Worm (Caenorhabditis elegans) whole organism, late embryonic: ENCODE data around the gene Y24F12A.1.

ENCODE experiments used
- C08G9.2 ChIP-seq: sonication (generic microtip); optimal IDR thresholded peaks from 2 replicates; lab custom pipeline; 2016; ENCODE audit warnings: mild to moderate bottlenecking, missing genetic modification characterization, moderate library complexity, missing compliant biosample characterization
- C38D4.7 ChIP-seq: fragments of 200-800 bp; sonication (Bioruptor generic); optimal IDR thresholded peaks from 2 replicates; lab custom pipeline; 2018; ENCODE audit warnings: mild to moderate bottlenecking, missing genetic modification characterization, moderate library complexity, missing compliant biosample characterization
- F13H6.1 ChIP-seq: sonication (generic microtip); optimal IDR thresholded peaks from 2 replicates; lab custom pipeline; 2016; ENCODE audit warnings: missing genetic modification characterization, missing compliant biosample characterization
- T23F11.4 ChIP-seq: fragments of 200-800 bp; sonication (Bioruptor generic); optimal IDR thresholded peaks from 2 replicates; lab custom pipeline; 2018; ENCODE audit warnings: mild to moderate bottlenecking, missing genetic modification characterization, missing compliant biosample characterization
- Y22D7AL.16 ChIP-seq: sonication (generic microtip); optimal IDR thresholded peaks from 2 replicates; lab custom pipeline; 2016; ENCODE audit warnings: missing genetic modification characterization, missing compliant biosample characterization
- ahr-1 ChIP-seq: sonication (generic microtip); optimal IDR thresholded peaks from 2 replicates; lab custom pipeline; 2016; ENCODE audit warnings: missing genetic modification characterization, missing compliant biosample characterization
- ama-1 ChIP-seq: fragments of 150-350 bp; optimal IDR thresholded peaks from 2 replicates; lab custom pipeline; 2014
- ceh-14 ChIP-seq: sonication (generic microtip); optimal IDR thresholded peaks from 2 replicates; lab custom pipeline; 2016; ENCODE audit warnings: missing genotype, missing genetic modification characterization, missing compliant biosample characterization
- ceh-18 ChIP-seq: sonication (generic microtip); optimal IDR thresholded peaks from 2 replicates; lab custom pipeline; 2016; ENCODE audit warnings: missing genetic modification characterization, missing compliant biosample characterization
- ceh-2 ChIP-seq: sonication (generic microtip); optimal IDR thresholded peaks from 2 replicates; lab custom pipeline; 2016; ENCODE audit warnings: missing genotype, missing genetic modification characterization, missing compliant biosample characterization
- ceh-22 ChIP-seq: sonication (generic microtip); optimal IDR thresholded peaks from 2 replicates; lab custom pipeline; 2017; ENCODE audit warnings: missing biosample characterization, missing genetic modification characterization
- ceh-24 ChIP-seq: sonication (generic microtip); optimal IDR thresholded peaks from 2 replicates; lab custom pipeline; 2016; ENCODE audit warnings: mild to moderate bottlenecking, missing genetic modification characterization, missing compliant biosample characterization
- ceh-31 ChIP-seq: sonication (generic microtip); optimal IDR thresholded peaks from 2 replicates; lab custom pipeline; 2016; ENCODE audit warnings: missing genetic modification characterization, missing compliant biosample characterization
- ceh-34 ChIP-seq: sonication (generic microtip); optimal IDR thresholded peaks from 2 replicates; lab custom pipeline; 2016; ENCODE audit warnings: mild to moderate bottlenecking, missing genetic modification characterization, missing compliant biosample characterization
- ceh-45 ChIP-seq: fragments of 200-800 bp; sonication (Bioruptor generic); IDR thresholded peaks from 2 replicates; pipeline ENCODE4 v1.3.6; 2022; ENCODE audit warnings: missing genetic modification reagents, missing genetic modification characterization, missing compliant biosample characterization
- ceh-48 ChIP-seq: sonication (generic microtip); optimal IDR thresholded peaks from 2 replicates; lab custom pipeline; 2016; ENCODE audit warnings: missing genetic modification characterization, inconsistent platforms, missing compliant biosample characterization
- ceh-6 ChIP-seq: fragments of 200-800 bp; sonication (Bioruptor generic); optimal IDR thresholded peaks from 2 replicates; lab custom pipeline; 2018; ENCODE audit warnings: mild to moderate bottlenecking, missing genetic modification characterization, missing compliant biosample characterization
- dmd-4 ChIP-seq: sonication (generic microtip); optimal IDR thresholded peaks from 2 replicates; lab custom pipeline; 2016; ENCODE audit warnings: borderline replicate concordance, missing genetic modification characterization, missing compliant biosample characterization
- dve-1 ChIP-seq: sonication (generic microtip); optimal IDR thresholded peaks from 2 replicates; lab custom pipeline; 2017; ENCODE audit warnings: antibody characterized with exemption, mild to moderate bottlenecking, missing genetic modification characterization, missing compliant biosample characterization
- elt-2 ChIP-seq: sonication (generic microtip); optimal IDR thresholded peaks from 2 replicates; lab custom pipeline; 2016; ENCODE audit warnings: missing genetic modification reagents, missing genetic modification characterization, missing compliant biosample characterization
- elt-4 ChIP-seq: sonication (generic microtip); optimal IDR thresholded peaks from 2 replicates; lab custom pipeline; 2016; ENCODE audit warnings: missing genetic modification characterization, missing compliant biosample characterization
- ets-4 ChIP-seq: sonication (generic microtip); optimal IDR thresholded peaks from 2 replicates; lab custom pipeline; 2016; ENCODE audit warnings: missing genetic modification characterization, missing compliant biosample characterization
- eyg-1 ChIP-seq: sonication (generic microtip); optimal IDR thresholded peaks from 2 replicates; lab custom pipeline; 2016; ENCODE audit warnings: missing genotype, missing genetic modification characterization, missing compliant biosample characterization
- fkh-10 ChIP-seq: fragments of 150-350 bp; optimal IDR thresholded peaks from 2 replicates; lab custom pipeline; 2014; ENCODE audit warnings: missing biosample characterization, missing genetic modification reagents, missing genetic modification characterization
- gmeb-2 ChIP-seq: sonication (generic microtip); optimal IDR thresholded peaks from 2 replicates; lab custom pipeline; 2016; ENCODE audit warnings: missing genetic modification characterization, inconsistent platforms, missing compliant biosample characterization
- hlh-13 ChIP-seq: fragments of 200-800 bp; sonication (Bioruptor generic); optimal IDR thresholded peaks from 2 replicates; lab custom pipeline; 2018; ENCODE audit warnings: mild to moderate bottlenecking, missing genetic modification characterization, missing compliant biosample characterization
- hlh-30 ChIP-seq: sonication (generic microtip); optimal IDR thresholded peaks from 2 replicates; lab custom pipeline; 2017; ENCODE audit warnings: antibody characterized with exemption, missing genetic modification characterization, missing compliant biosample characterization; ENCODE audit not compliant: insufficient read depth
- hlh-6 ChIP-seq: sonication (generic microtip); optimal IDR thresholded peaks from 2 replicates; lab custom pipeline; 2016; ENCODE audit warnings: missing genotype, missing genetic modification characterization, missing compliant biosample characterization
- hlh-8 ChIP-seq: sonication (generic microtip); optimal IDR thresholded peaks from 2 replicates; lab custom pipeline; 2016; ENCODE audit warnings: missing genotype, missing genetic modification characterization, missing compliant biosample characterization
- lim-6 ChIP-seq: sonication (generic microtip); optimal IDR thresholded peaks from 2 replicates; lab custom pipeline; 2016; ENCODE audit warnings: missing genetic modification characterization, missing compliant biosample characterization
- madf-2 ChIP-seq: sonication (generic microtip); optimal IDR thresholded peaks from 2 replicates; lab custom pipeline; 2017; ENCODE audit warnings: missing genetic modification characterization, missing compliant biosample characterization
- nfya-1 ChIP-seq: sonication (generic microtip); optimal IDR thresholded peaks from 2 replicates; lab custom pipeline; 2017; ENCODE audit warnings: missing genetic modification characterization, mild to moderate bottlenecking, missing compliant biosample characterization, antibody characterized with exemption, moderate library complexity
- nhr-232 ChIP-seq: sonication (generic microtip); optimal IDR thresholded peaks from 2 replicates; lab custom pipeline; 2016; ENCODE audit warnings: missing genetic modification characterization, missing compliant biosample characterization
- pag-3 ChIP-seq: sonication (generic microtip); optimal IDR thresholded peaks from 2 replicates; lab custom pipeline; 2016; ENCODE audit warnings: missing compliant biosample characterization, missing genetic modification characterization, borderline replicate concordance
- pat-9 ChIP-seq: fragments of 200-800 bp; sonication (Bioruptor generic); optimal IDR thresholded peaks from 2 replicates; lab custom pipeline; 2018; ENCODE audit warnings: mild to moderate bottlenecking, missing genetic modification characterization, moderate library complexity, missing compliant biosample characterization
- pax-1 ChIP-seq: fragments of 150-350 bp; optimal IDR thresholded peaks from 2 replicates; lab custom pipeline; 2014; ENCODE audit warnings: missing biosample characterization, missing genetic modification characterization
- pha-2 ChIP-seq: sonication (generic microtip); optimal IDR thresholded peaks from 2 replicates; lab custom pipeline; 2017; ENCODE audit warnings: mild to moderate bottlenecking, missing genetic modification characterization, missing compliant biosample characterization
- pha-4 ChIP-seq: fragments of 150-350 bp; optimal IDR thresholded peaks from 2 replicates; lab custom pipeline; 2018; ENCODE audit warnings: missing biosample characterization, missing genetic modification reagents, missing genetic modification characterization
- pqm-1 ChIP-seq: sonication (generic microtip); optimal IDR thresholded peaks from 2 replicates; lab custom pipeline; 2016; ENCODE audit warnings: missing genetic modification characterization, missing compliant biosample characterization
- pros-1 ChIP-seq: fragments of 150-350 bp; optimal IDR thresholded peaks from 2 replicates; lab custom pipeline; 2014; ENCODE audit warnings: missing biosample characterization, missing genetic modification reagents, missing genetic modification characterization
- ref-2 ChIP-seq: sonication (generic microtip); optimal IDR thresholded peaks from 2 replicates; lab custom pipeline; 2016; ENCODE audit warnings: missing genetic modification characterization, missing compliant biosample characterization
- rnt-1 ChIP-seq: sonication (generic microtip); optimal IDR thresholded peaks from 2 replicates; lab custom pipeline; 2016; ENCODE audit warnings: missing genetic modification characterization, missing compliant biosample characterization
- sdc-2 ChIP-seq: sonication (generic microtip); optimal IDR thresholded peaks from 2 replicates; lab custom pipeline; 2016; ENCODE audit warnings: missing genotype, missing genetic modification characterization, missing compliant biosample characterization
- sox-2 ChIP-seq: fragments of 200-800 bp; sonication (Bioruptor generic); IDR thresholded peaks from 2 replicates; pipeline ENCODE4 v1.3.6; 2022; ENCODE audit warnings: missing genetic modification reagents, missing genetic modification characterization, missing compliant biosample characterization
- sox-4 ChIP-seq: sonication (generic microtip); optimal IDR thresholded peaks from 2 replicates; lab custom pipeline; 2017; ENCODE audit warnings: mild to moderate bottlenecking, missing genetic modification characterization, inconsistent platforms, missing compliant biosample characterization
- syd-9 ChIP-seq: sonication (generic microtip); optimal IDR thresholded peaks from 2 replicates; lab custom pipeline; 2016; ENCODE audit warnings: mild to moderate bottlenecking, missing genetic modification characterization, moderate library complexity, missing compliant biosample characterization
- tbx-2 ChIP-seq: sonication (generic microtip); optimal IDR thresholded peaks from 2 replicates; lab custom pipeline; 2016; ENCODE audit warnings: missing genetic modification characterization, missing compliant biosample characterization
- tbx-7 ChIP-seq: sonication (generic microtip); optimal IDR thresholded peaks from 2 replicates; lab custom pipeline; 2016; ENCODE audit warnings: missing genotype, missing genetic modification characterization, missing compliant biosample characterization
- ttx-3 ChIP-seq: sonication (generic microtip); optimal IDR thresholded peaks from 2 replicates; lab custom pipeline; 2016; ENCODE audit warnings: missing genetic modification reagents, missing genetic modification characterization, missing compliant biosample characterization
- unc-3 ChIP-seq, 2 experiments: fragments of 200-800 bp in 1 of 2; sonication (Bioruptor generic) in 1 of 2; sonication (generic microtip) in 1 of 2; conservative IDR thresholded peaks in 1 of 2; optimal IDR thresholded peaks in 1 of 2; 2 replicates each; pipeline versions ENCODE4 v1.3.6 to Lab custom; 2016 to 2022; ENCODE audit warnings: missing compliant biosample characterization in 2 of 2, missing genetic modification characterization in 2 of 2, missing genetic modification reagents in 1 of 2
- unc-42 ChIP-seq: sonication (generic microtip); optimal IDR thresholded peaks from 2 replicates; lab custom pipeline; 2016; ENCODE audit warnings: missing genotype, missing genetic modification characterization, missing compliant biosample characterization
- unc-55 ChIP-seq: sonication (generic microtip); optimal IDR thresholded peaks from 2 replicates; lab custom pipeline; 2017; ENCODE audit warnings: missing biosample characterization, missing genetic modification reagents, missing genetic modification characterization
- unc-86 ChIP-seq: sonication (generic microtip); optimal IDR thresholded peaks from 2 replicates; lab custom pipeline; 2016; ENCODE audit warnings: missing genetic modification characterization, missing compliant biosample characterization
- zip-5 ChIP-seq: sonication (generic microtip); optimal IDR thresholded peaks from 2 replicates; lab custom pipeline; 2016; ENCODE audit warnings: missing genetic modification characterization, missing compliant biosample characterization

Y24F12A.1 gene

DNA sequence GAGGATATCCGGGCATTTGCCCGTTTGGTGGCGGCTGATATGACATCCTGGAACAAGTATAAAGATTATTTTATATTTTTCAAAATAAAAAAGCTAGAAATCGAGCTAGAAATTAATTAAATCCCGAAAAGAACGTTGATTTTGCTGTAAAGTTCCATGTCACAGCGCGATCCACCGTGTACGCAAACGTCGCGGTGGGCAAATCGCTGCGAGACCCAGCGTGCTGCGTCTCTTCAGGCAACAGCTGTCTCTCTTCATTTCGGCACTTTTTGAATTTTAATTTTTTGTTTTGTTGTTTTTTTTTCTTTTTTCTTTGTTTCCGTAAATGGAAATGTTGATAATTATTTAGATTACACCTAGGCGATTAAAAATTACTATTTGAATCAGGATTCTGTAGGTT, 38.9 kb upstream of the Y24F12A.1 start, which contains the start of gene sec-24.1:
Gene sec-24.1, minus strand, starts transcription at position 49 of the 400 bp plus-strand sequence.
- no peak for TF ChIP-seq zip-5
- TF ChIP-seq ets-4 (tag; lab: Kevin White, UChicago): peak; percentile 17
- TF ChIP-seq Y22D7AL.16 (tag; lab: Kevin White, UChicago): no peak
- no peak for TF ChIP-seq ama-1 (lab: Kevin White, UChicago)
- TF ChIP-seq fkh-10: no peak
- no peak for TF ChIP-seq hlh-13 (GFP tag; lab: Kevin White, UChicago)
- no peak for TF ChIP-seq unc-55
- TF ChIP-seq ahr-1 (tag; lab: Kevin White, UChicago): no peak
- TF ChIP-seq dmd-4 (tag; lab: Kevin White, UChicago): no peak
- no peak for TF ChIP-seq gmeb-2 (tag; lab: Kevin White, UChicago)
- TF ChIP-seq unc-42 (tag; lab: Kevin White, UChicago): peak; percentile 3
- TF ChIP-seq ceh-24: no peak
- no peak for TF ChIP-seq pqm-1 (tag; lab: Kevin White, UChicago)
- TF ChIP-seq pros-1 (tag; lab: Kevin White, UChicago): no peak
- TF ChIP-seq syd-9 (tag; lab: Kevin White, UChicago): no peak
- TF ChIP-seq C38D4.7 (GFP tag; lab: Kevin White, UChicago): no peak
- TF ChIP-seq ceh-2 (tag; lab: Kevin White, UChicago): no peak
- TF ChIP-seq madf-2: no peak
- no peak for TF ChIP-seq C08G9.2 (tag; lab: Kevin White, UChicago)
- no peak for TF ChIP-seq eyg-1 (tag; lab: Kevin White, UChicago)
- TF ChIP-seq tbx-2 (tag; lab: Kevin White, UChicago): peak; percentile 75
- TF ChIP-seq rnt-1 (tag; lab: Kevin White, UChicago): peak; percentile 7
- no peak for TF ChIP-seq sox-4 (tag; lab: Kevin White, UChicago)
- no peak for TF ChIP-seq ceh-6 (GFP tag; lab: Kevin White, UChicago)
- no peak for TF ChIP-seq pha-2 (tag; lab: Kevin White, UChicago)
- no peak for TF ChIP-seq hlh-6 (tag; lab: Kevin White, UChicago)
- TF ChIP-seq ref-2 (tag; lab: Kevin White, UChicago): no peak
- peak; percentile 8 for TF ChIP-seq dve-1
- peak; percentile 51 for TF ChIP-seq pat-9 (tag; lab: Kevin White, UChicago)
- TF ChIP-seq elt-2 (tag; lab: Kevin White, UChicago): no peak
- TF ChIP-seq pag-3: no peak
- no peak for TF ChIP-seq pha-4 (tag; lab: Kevin White, UChicago)
- peak; percentile 94 for TF ChIP-seq nfya-1 (tag; lab: Kevin White, UChicago)
- TF ChIP-seq sdc-2 (tag; lab: Kevin White, UChicago): no peak
- no peak for TF ChIP-seq elt-4 (tag; lab: Kevin White, UChicago)
- TF ChIP-seq ceh-34 (tag; lab: Kevin White, UChicago): no peak
- TF ChIP-seq hlh-8 (tag; lab: Kevin White, UChicago): no peak
- TF ChIP-seq pax-1 (tag; lab: Kevin White, UChicago): peak; percentile 13
- TF ChIP-seq ceh-45: no peak
- no peak for TF ChIP-seq lim-6 (tag; lab: Kevin White, UChicago)
- TF ChIP-seq T23F11.4 (GFP tag; lab: Kevin White, UChicago): no peak
- no peak for TF ChIP-seq F13H6.1 (tag; lab: Kevin White, UChicago)
- no peak for TF ChIP-seq ceh-14 (tag; lab: Kevin White, UChicago)
- no peak for TF ChIP-seq nhr-232 (tag; lab: Kevin White, UChicago)
- TF ChIP-seq ceh-31 (tag; lab: Kevin White, UChicago): peak; percentile 42
- TF ChIP-seq ceh-48 (tag; lab: Kevin White, UChicago): no peak
- TF ChIP-seq hlh-30 (tag; lab: Kevin White, UChicago): no peak
- TF ChIP-seq unc-86 (tag; lab: Kevin White, UChicago): no peak
- TF ChIP-seq sox-2 (GFP tag; lab: Robert Waterston, UW): no peak
- TF ChIP-seq ttx-3 (tag; lab: Kevin White, UChicago): no peak
- TF ChIP-seq ceh-18 (tag; lab: Kevin White, UChicago): peak; percentile 18
- TF ChIP-seq unc-3 (GFP tag; conservative IDR thresholded peaks at IDR 0.05; lab: Robert Waterston, UW): no peak
- TF ChIP-seq unc-3 (tag; optimal IDR thresholded peaks at IDR 0.05; lab: Kevin White, UChicago): no peak
- TF ChIP-seq tbx-7 (tag; lab: Kevin White, UChicago): no peak
- TF ChIP-seq ceh-22 (tag; lab: Kevin White, UChicago): no peak
